Fruit fly (Drosophila melanogaster) whole organism: Measurements from ENCODE around the gene Prosalpha3T.

Experiments used
- CG8478 ChIP-seq: fragments of >200 bp; optimal IDR thresholded peaks from 2 replicates; lab custom pipeline; 2018; ENCODE audit warnings: inconsistent platforms
- Dll ChIP-seq: fragments of >200 bp; optimal IDR thresholded peaks from 2 replicates; lab custom pipeline; 2017
- EcR ChIP-seq, 2 experiments: fragments of >200 bp; optimal IDR thresholded peaks; 2 replicates each; lab custom pipeline; 2017; ENCODE audit warnings: missing biosample characterization in 2 of 2, missing genetic modification characterization in 2 of 2, missing genetic modification reagents in 2 of 2
- pan ChIP-seq: fragments of >200 bp; optimal IDR thresholded peaks from 2 replicates; lab custom pipeline; 2017
- psq ChIP-seq: fragments of >200 bp; optimal IDR thresholded peaks from 2 replicates; lab custom pipeline; 2017
- usp ChIP-seq: fragments of >200 bp; optimal IDR thresholded peaks from 2 replicates; lab custom pipeline; 2017; ENCODE audit warnings: missing biosample characterization, missing genetic modification characterization, mixed read lengths

The Prosalpha3T gene

dm6 chr3R:31097221-31097620 lies 26.0 kb downstream of the Prosalpha3T start, which contains the start of gene CG11317:
CG11317 (minus strand) TSS chr3R:31097321.
- no peak for TF ChIP-seq pan (lab: Kevin White, UChicago)
- TF ChIP-seq psq (lab: Kevin White, UChicago) = no peak
- no peak for TF ChIP-seq Dll (lab: Kevin White, UChicago)
- TF ChIP-seq EcR (GFP tag; optimal IDR thresholded peaks at IDR 0.05; lab: Kevin White, UChicago) = no peak
- TF ChIP-seq usp = no peak
- no peak for TF ChIP-seq CG8478 (lab: Kevin White, UChicago)

dm6 chr3R:31089985-31090384 lies 33.2 kb downstream of the Prosalpha3T start:
- TF ChIP-seq pan (lab: Kevin White, UChicago) (no peak), EcR (GFP tag; optimal IDR thresholded peaks at IDR 0.05; lab: Kevin White, UChicago) (no peak), psq (lab: Kevin White, UChicago) (no peak), usp (no peak), Dll (lab: Kevin White, UChicago) (no peak), CG8478 (lab: Kevin White, UChicago) (no peak)

- TF ChIP-seq EcR (GFP tag; optimal IDR thresholded peaks at IDR 0.05; lab: Kevin White, UChicago) (no peak), pan (lab: Kevin White, UChicago) (no peak)
These were observed 36.8 kb downstream of the Prosalpha3T start for dm6 chr3R:31086394-31086793.
